Comparison of ENCODE assay signal across 1 fruit fly cellular context in the genomic region with DNA sequence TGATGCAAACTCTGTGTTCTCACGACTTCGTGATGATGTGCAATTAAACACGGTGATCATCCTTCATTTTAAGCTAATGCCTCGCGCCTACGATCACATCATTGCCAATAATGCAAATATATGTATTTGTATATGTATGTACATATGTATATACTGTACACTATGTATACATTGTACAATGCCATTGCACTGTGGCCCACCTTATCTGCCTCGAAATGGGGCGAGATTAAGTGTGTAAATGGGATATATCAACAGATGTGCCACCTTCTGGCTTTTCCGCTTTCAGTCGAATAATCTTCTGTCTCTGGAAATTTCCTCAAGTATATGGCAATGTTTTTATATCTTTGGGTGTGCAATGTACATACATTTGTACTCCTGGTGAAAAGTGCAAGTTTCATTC.
A peak's percentile ranks its signal among the peaks of the same experiment; 100 is the strongest.
TF ChIP-seq lines count a peak whose summit lies in the region.

No protein-coding gene starts in this region.

TF ChIP-seq in whole organism, embryonic, 481 proteins besides CTCF, POLR2A, EP300 and RAD21 (continued from another document):
- TF ChIP-seq unpg (GFP tag; optimal IDR thresholded peaks at IDR 0.05; lab: Kevin White, UChicago) (no peak), CG1529 (GFP tag; optimal IDR thresholded peaks at IDR 0.05; lab: Kevin White, UChicago) (peak; percentile 38), CG5245 (GFP tag; optimal IDR thresholded peaks at IDR 0.05; lab: Kevin White, UChicago) (no peak), CG4360 (GFP tag; IDR thresholded peaks at IDR 0.05; lab: Robert Waterston, UW) (no peak), hb (GFP tag; IDR thresholded peaks at IDR 0.05; lab: Robert Waterston, UW; ENCODE audit: partially characterized antibody) (no peak), Eip74EF (GFP tag; optimal IDR thresholded peaks at IDR 0.05; lab: Kevin White, UChicago) (peak in 1 of 2 experiments; percentile 23), disco-r (GFP tag; optimal IDR thresholded peaks at IDR 0.05; lab: Kevin White, UChicago) (no peak), CG17359 (tag; optimal IDR thresholded peaks at IDR 0.05; lab: Kevin White, UChicago) (peak; percentile 7), CG6813 (GFP tag; optimal IDR thresholded peaks at IDR 0.05; lab: Kevin White, UChicago) (peak; percentile 22)
